Worm (Caenorhabditis elegans) whole organism, L4 larva: ENCODE results near the gene F57G12.2.

Experiments used
- F26F4.8 ChIP-seq: fragments of 200-800 bp; sonication (Bioruptor generic); conservative IDR thresholded peaks from 2 replicates; pipeline ENCODE4 v1.3.6; 2022; ENCODE audit warnings: missing genetic modification characterization, missing compliant biosample characterization
- F37D6.2 ChIP-seq: sonication (generic microtip); optimal IDR thresholded peaks from 2 replicates; lab custom pipeline; 2016; ENCODE audit warnings: mild to moderate bottlenecking, missing genetic modification characterization, missing compliant biosample characterization
- F49E8.2 ChIP-seq: sonication (generic microtip); optimal IDR thresholded peaks from 2 replicates; lab custom pipeline; 2016; ENCODE audit warnings: missing compliant biosample characterization, mild to moderate bottlenecking, missing genetic modification characterization, borderline replicate concordance
- T20F7.1 ChIP-seq: fragments of 200-800 bp; sonication (Bioruptor generic); optimal IDR thresholded peaks from 2 replicates; lab custom pipeline; 2018; ENCODE audit warnings: mild to moderate bottlenecking, missing genetic modification characterization, missing compliant biosample characterization
- Y105C5A.15 ChIP-seq: fragments of 200-800 bp; sonication (Bioruptor generic); IDR thresholded peaks from 2 replicates; pipeline ENCODE4 v1.3.6; 2022; ENCODE audit warnings: missing genetic modification characterization, missing compliant biosample characterization
- ZK546.5 ChIP-seq, 2 experiments: sonication (generic microtip); optimal IDR thresholded peaks; 2 replicates each; lab custom pipeline; 2017; ENCODE audit warnings: missing biosample characterization in 2 of 2, missing genetic modification characterization in 2 of 2
- aha-1 ChIP-seq: fragments of 150-350 bp; peaks from one replicate; lab custom pipeline; 2014; ENCODE audit warnings: missing biosample characterization, missing genetic modification characterization
- ceh-20 ChIP-seq: fragments of 200-800 bp; sonication (Bioruptor generic); IDR thresholded peaks from 2 replicates; pipeline ENCODE4 v1.3.6; 2022; ENCODE audit warnings: missing genetic modification reagents, missing genetic modification characterization, missing compliant biosample characterization
- ceh-32 ChIP-seq: sonication (generic microtip); optimal IDR thresholded peaks from 2 replicates; lab custom pipeline; 2016; ENCODE audit warnings: mild to moderate bottlenecking, missing genetic modification characterization, missing compliant biosample characterization; ENCODE audit not compliant: poor library complexity
- ctbp-1 ChIP-seq: fragments of 200-800 bp; sonication (Bioruptor generic); IDR thresholded peaks from 2 replicates; pipeline ENCODE4 v1.3.6; 2022; ENCODE audit warnings: missing genetic modification reagents, missing genetic modification characterization, missing compliant biosample characterization
- daf-16 ChIP-seq, 3 experiments: sonication (generic microtip); optimal IDR thresholded peaks; 2 replicates each; lab custom pipeline; 2016 to 2017; ENCODE audit warnings: missing genetic modification characterization in 3 of 3, missing genetic modification reagents in 3 of 3, mild to moderate bottlenecking in 2 of 3, missing compliant biosample characterization in 2 of 3, missing biosample characterization in 1 of 3, moderate library complexity in 1 of 3
- dmd-6 ChIP-seq: fragments of 200-800 bp; sonication (Bioruptor generic); IDR thresholded peaks from 2 replicates; pipeline ENCODE4 v1.3.6; 2022; ENCODE audit warnings: missing genetic modification reagents, missing genetic modification characterization, missing compliant biosample characterization
- dmd-9 ChIP-seq: fragments of 200-800 bp; sonication (Bioruptor generic); IDR thresholded peaks from 2 replicates; pipeline ENCODE4 v1.3.6; 2022; ENCODE audit warnings: missing genetic modification reagents, missing genetic modification characterization, missing compliant biosample characterization
- dve-1 ChIP-seq: sonication (generic microtip); optimal IDR thresholded peaks from 2 replicates; lab custom pipeline; 2017; ENCODE audit warnings: antibody characterized with exemption, mild to moderate bottlenecking, missing genetic modification characterization, missing compliant biosample characterization; ENCODE audit not compliant: insufficient read depth
- fkh-10 ChIP-seq: fragments of 150-350 bp; optimal IDR thresholded peaks from 2 replicates; lab custom pipeline; 2014; ENCODE audit warnings: missing biosample characterization, missing genetic modification reagents, missing genetic modification characterization
- hif-1 ChIP-seq, 2 experiments: sonication (generic microtip); optimal IDR thresholded peaks; 2 replicates each; lab custom pipeline; 2016 to 2017; ENCODE audit warnings: missing compliant biosample characterization in 2 of 2, missing genetic modification characterization in 2 of 2, missing genetic modification reagents in 2 of 2, missing genotype in 2 of 2, mild to moderate bottlenecking in 1 of 2
- hlh-11 ChIP-seq: fragments of 200-800 bp; sonication (Bioruptor generic); optimal IDR thresholded peaks from 2 replicates; lab custom pipeline; 2018; ENCODE audit warnings: mild to moderate bottlenecking, missing genetic modification characterization, missing compliant biosample characterization
- hlh-30 ChIP-seq: sonication (generic microtip); optimal IDR thresholded peaks from 2 replicates; lab custom pipeline; 2017; ENCODE audit warnings: antibody characterized with exemption, mild to moderate bottlenecking, missing genetic modification characterization, missing compliant biosample characterization; ENCODE audit not compliant: insufficient read depth
- hmg-1.1 ChIP-seq: fragments of 200-800 bp; sonication (Bioruptor generic); IDR thresholded peaks from 2 replicates; pipeline ENCODE4 v1.3.6; 2022; ENCODE audit warnings: missing genetic modification reagents, missing genetic modification characterization, missing compliant biosample characterization
- lin-1 ChIP-seq: fragments of 200-800 bp; sonication (Bioruptor generic); IDR thresholded peaks from 2 replicates; pipeline ENCODE4 v1.3.6; 2022; ENCODE audit warnings: missing genetic modification reagents, missing genetic modification characterization, missing compliant biosample characterization
- lin-38 ChIP-seq: fragments of 200-800 bp; sonication (Bioruptor generic); IDR thresholded peaks from 2 replicates; pipeline ENCODE4 v1.3.6; 2022; ENCODE audit warnings: missing genetic modification reagents, missing genetic modification characterization, missing compliant biosample characterization
- mxl-2 ChIP-seq: fragments of 200-800 bp; sonication (Bioruptor generic); conservative IDR thresholded peaks from 2 replicates; pipeline ENCODE4 v1.3.6; 2022; ENCODE audit warnings: missing genetic modification reagents, missing genetic modification characterization, missing compliant biosample characterization
- nhr-102 ChIP-seq: sonication (generic microtip); optimal IDR thresholded peaks from 2 replicates; lab custom pipeline; 2016; ENCODE audit warnings: mild to moderate bottlenecking, missing genetic modification characterization, moderate library complexity, missing compliant biosample characterization
- nhr-25 ChIP-seq: sonication (generic microtip); optimal IDR thresholded peaks from 2 replicates; lab custom pipeline; 2017; ENCODE audit warnings: missing genetic modification characterization, mild to moderate bottlenecking, missing compliant biosample characterization, antibody characterized with exemption, moderate library complexity, borderline replicate concordance; ENCODE audit not compliant: insufficient read depth
- nhr-28 ChIP-seq: fragments of 150-350 bp; optimal IDR thresholded peaks from 2 replicates; lab custom pipeline; 2014; ENCODE audit warnings: missing biosample characterization, missing genetic modification characterization
- nhr-41 ChIP-seq: fragments of 200-800 bp; sonication (Bioruptor generic); IDR thresholded peaks from 2 replicates; pipeline ENCODE4 v1.3.6; 2022; ENCODE audit warnings: missing genetic modification reagents, missing genetic modification characterization, missing compliant biosample characterization
- nhr-48 ChIP-seq: sonication (generic microtip); optimal IDR thresholded peaks from 2 replicates; lab custom pipeline; 2016; ENCODE audit warnings: mild to moderate bottlenecking, missing genetic modification characterization, missing compliant biosample characterization
- nhr-6 ChIP-seq: fragments of 150-350 bp; optimal IDR thresholded peaks from 2 replicates; lab custom pipeline; 2014; ENCODE audit warnings: missing biosample characterization, missing genetic modification characterization
- nhr-77 ChIP-seq: fragments of 150-350 bp; optimal IDR thresholded peaks from 2 replicates; lab custom pipeline; 2014; ENCODE audit warnings: missing biosample characterization, missing genetic modification characterization
- php-3 ChIP-seq: fragments of 200-800 bp; sonication (Bioruptor generic); IDR thresholded peaks from 2 replicates; pipeline ENCODE4 v1.3.6; 2022; ENCODE audit warnings: missing genetic modification reagents, missing genetic modification characterization, missing compliant biosample characterization
- pqm-1 ChIP-seq: sonication (generic microtip); optimal IDR thresholded peaks from 2 replicates; lab custom pipeline; 2017; ENCODE audit warnings: missing biosample characterization, missing genetic modification characterization
- sdz-12 ChIP-seq: fragments of 200-800 bp; sonication (Bioruptor generic); optimal IDR thresholded peaks from 2 replicates; lab custom pipeline; 2018; ENCODE audit warnings: mild to moderate bottlenecking, missing genetic modification characterization, missing compliant biosample characterization
- skn-1 ChIP-seq: fragments of 150-350 bp; optimal IDR thresholded peaks from 2 replicates; lab custom pipeline; 2014; ENCODE audit warnings: missing biosample characterization, missing genetic modification characterization
- snpc-4 ChIP-seq: fragments of 150-350 bp; optimal IDR thresholded peaks from 2 replicates; lab custom pipeline; 2014; ENCODE audit warnings: missing biosample characterization, missing genetic modification characterization
- tag-97 ChIP-seq: fragments of 200-800 bp; sonication (Bioruptor generic); IDR thresholded peaks from 2 replicates; pipeline ENCODE4 v1.3.6; 2022; ENCODE audit warnings: missing genetic modification characterization, missing compliant biosample characterization
- tra-1 ChIP-seq: fragments of 200-800 bp; sonication (Bioruptor generic); IDR thresholded peaks from 2 replicates; pipeline ENCODE4 v1.3.6; 2022; ENCODE audit warnings: missing genetic modification reagents, missing genetic modification characterization, missing compliant biosample characterization
- unc-62 ChIP-seq, 3 experiments: fragments of 150-350 bp in 1 of 3; sonication (generic microtip); optimal IDR thresholded peaks in 2 of 3; peaks in 1 of 3; 1 replicate in 1 of 3; 2 replicates in 2 of 3; lab custom pipeline; 2014 to 2017; ENCODE audit warnings: missing biosample characterization in 3 of 3, missing genetic modification characterization in 3 of 3, missing genetic modification reagents in 3 of 3, missing genotype in 1 of 3
- zfp-2 ChIP-seq: sonication (generic microtip); optimal IDR thresholded peaks from 2 replicates; lab custom pipeline; 2016; ENCODE audit warnings: mild to moderate bottlenecking, missing genetic modification characterization, missing compliant biosample characterization
- zip-2 ChIP-seq: fragments of 150-350 bp; optimal IDR thresholded peaks from 2 replicates; lab custom pipeline; 2014; ENCODE audit warnings: missing biosample characterization, missing genetic modification characterization

F57G12.2 gene

ce11 chrX:12198298-12198697, 38.4 kb upstream of the F57G12.2 start (continued):
- TF ChIP-seq F37D6.2 (no peak), tag-97 (GFP tag; lab: Robert Waterston, UW) (no peak), sdz-12 (GFP tag; lab: Kevin White, UChicago) (no peak), unc-62 (GFP tag; optimal IDR thresholded peaks at IDR 0.05 in 1 of 2; lab: Kevin White, UChicago) (peak in 1 of 2 experiments; percentile 58), unc-62 (tag; optimal IDR thresholded peaks at IDR 0.05; lab: Kevin White, UChicago) (no peak)

DNA sequence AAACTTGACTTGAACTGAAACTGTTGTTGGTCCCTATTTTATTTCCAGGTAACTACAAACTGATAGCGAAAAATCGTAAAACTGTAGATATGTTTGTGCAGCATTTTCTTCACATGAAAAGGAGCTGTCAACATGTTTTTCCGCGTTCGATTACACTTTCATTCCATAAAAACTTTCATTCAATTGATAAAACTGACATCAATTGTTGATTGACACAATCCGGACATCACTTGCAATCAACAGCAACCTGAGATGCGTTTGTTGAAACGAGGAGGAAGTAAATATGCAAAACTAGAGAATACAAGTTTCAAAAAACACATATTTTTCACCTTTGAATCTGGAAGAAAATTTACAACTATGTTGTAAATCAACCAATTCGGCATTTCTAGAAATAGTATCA, 37.5 kb upstream of the F57G12.2 start:
- peak; percentile 10 for TF ChIP-seq nhr-77 (tag; lab: Kevin White, UChicago)
- peak; percentile 60 for TF ChIP-seq nhr-28 (tag; lab: Kevin White, UChicago)
- TF ChIP-seq nhr-6 (tag; lab: Kevin White, UChicago): no peak
- TF ChIP-seq tra-1: peak; percentile 83; the same call in 1 of the 2 replicates
- peak in 1 of 2 experiments; percentile 56 for TF ChIP-seq daf-16 (GFP tag; optimal IDR thresholded peaks at IDR 0.05; lab: Kevin White, UChicago)
- peak; percentile 100 for TF ChIP-seq daf-16 (tag; optimal IDR thresholded peaks at IDR 0.05; lab: Kevin White, UChicago)
- no peak for TF ChIP-seq snpc-4
- TF ChIP-seq hif-1 (tag; optimal IDR thresholded peaks at IDR 0.05; lab: Kevin White, UChicago): peak in 1 of 2 experiments; percentile 13
- TF ChIP-seq dve-1 (tag; lab: Kevin White, UChicago): peak; percentile 82
- TF ChIP-seq php-3 (GFP tag; lab: Robert Waterston, UW): peak; percentile 92
- TF ChIP-seq ctbp-1: no peak
- TF ChIP-seq hlh-11 (tag; lab: Kevin White, UChicago): peak; percentile 61
- no peak for TF ChIP-seq F26F4.8
- TF ChIP-seq lin-38 (GFP tag; lab: Robert Waterston, UW): no peak
- peak; percentile 62; the same call in 1 of the 2 replicates for TF ChIP-seq mxl-2
- TF ChIP-seq skn-1 (tag; lab: Kevin White, UChicago): no peak
- peak in 1 of 2 experiments; percentile 38 for TF ChIP-seq unc-62 (GFP tag; optimal IDR thresholded peaks at IDR 0.05 in 1 of 2; lab: Kevin White, UChicago)
- no peak for TF ChIP-seq unc-62 (tag; optimal IDR thresholded peaks at IDR 0.05; lab: Kevin White, UChicago)
- TF ChIP-seq fkh-10: no peak
- TF ChIP-seq ceh-32 (tag; lab: Kevin White, UChicago): no peak
- peak; percentile 11 for TF ChIP-seq T20F7.1 (GFP tag; lab: Kevin White, UChicago)
- no peak for TF ChIP-seq Y105C5A.15 (GFP tag; lab: Robert Waterston, UW)
- TF ChIP-seq zfp-2 (tag; lab: Kevin White, UChicago): no peak
- no peak for TF ChIP-seq pqm-1
- TF ChIP-seq F49E8.2: no peak
- TF ChIP-seq dmd-6 (GFP tag; lab: Robert Waterston, UW): peak; percentile 98
- peak; percentile 61 for TF ChIP-seq nhr-48
- no peak for TF ChIP-seq ceh-20
- peak; percentile 45 for TF ChIP-seq nhr-102 (tag; lab: Kevin White, UChicago)

DNA sequence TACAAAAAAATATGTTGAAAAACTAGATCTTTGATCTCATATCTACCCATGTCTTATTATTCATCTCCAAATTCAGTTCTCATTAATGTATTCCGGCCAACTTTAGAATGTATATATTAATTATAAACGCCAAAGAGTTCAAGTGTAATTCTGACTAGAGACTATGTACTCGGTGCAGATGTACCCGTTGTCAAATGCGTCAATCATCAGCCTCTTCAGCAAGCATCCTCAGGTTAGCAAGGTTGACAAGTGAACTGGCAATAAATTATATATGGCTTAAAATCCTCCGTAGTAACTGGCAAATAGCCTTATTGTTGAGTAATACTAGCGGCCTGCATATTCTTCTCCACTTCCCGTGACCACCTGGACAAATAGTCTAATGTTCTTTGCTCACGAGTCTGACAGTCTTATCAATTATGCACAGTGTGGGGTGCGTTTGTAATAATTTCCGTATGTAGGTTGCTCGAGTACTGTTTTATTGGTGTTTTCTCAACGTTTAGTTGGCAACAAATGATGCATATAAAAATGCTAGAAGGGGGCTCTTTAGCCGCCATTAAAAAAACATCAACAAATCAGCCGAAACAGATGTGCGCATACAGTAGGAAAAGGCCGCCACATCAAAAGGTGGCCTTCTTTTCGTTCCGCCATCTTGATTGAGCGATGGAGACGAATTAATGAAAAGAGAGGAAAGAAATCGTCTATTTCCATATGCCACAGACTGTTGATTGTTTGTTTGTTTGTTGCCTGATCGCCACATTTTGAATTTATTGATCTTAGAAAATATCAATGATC, 28.6 kb upstream of the F57G12.2 start:
- TF ChIP-seq pqm-1: peak; percentile 30
- TF ChIP-seq daf-16 (GFP tag; optimal IDR thresholded peaks at IDR 0.05; lab: Kevin White, UChicago): no peak
- TF ChIP-seq daf-16 (tag; optimal IDR thresholded peaks at IDR 0.05; lab: Kevin White, UChicago): peak; percentile 52
- TF ChIP-seq hmg-1.1 (GFP tag; lab: Robert Waterston, UW): no peak
- TF ChIP-seq dmd-9 (GFP tag; lab: Robert Waterston, UW): no peak
- no peak for TF ChIP-seq F26F4.8
- peak; percentile 15 for TF ChIP-seq dve-1 (tag; lab: Kevin White, UChicago)
- peak; percentile 29; the same call in 1 of the 2 replicates for TF ChIP-seq dmd-6 (GFP tag; lab: Robert Waterston, UW)
- TF ChIP-seq aha-1 (tag; lab: Kevin White, UChicago): no peak
- peak; percentile 5 for TF ChIP-seq nhr-28 (tag; lab: Kevin White, UChicago)
- TF ChIP-seq hlh-30 (tag; lab: Kevin White, UChicago): peak; percentile 31
- no peak for TF ChIP-seq nhr-25 (tag; lab: Kevin White, UChicago)
- TF ChIP-seq unc-62 (GFP tag; optimal IDR thresholded peaks at IDR 0.05 in 1 of 2; lab: Kevin White, UChicago): peak in 1 of 2 experiments; percentile 58
- TF ChIP-seq unc-62 (tag; optimal IDR thresholded peaks at IDR 0.05; lab: Kevin White, UChicago): no peak
- TF ChIP-seq php-3 (GFP tag; lab: Robert Waterston, UW): peak; percentile 52; the same call in 1 of the 2 replicates
- TF ChIP-seq lin-1 (GFP tag; lab: Robert Waterston, UW): no peak
- TF ChIP-seq nhr-48: peak; percentile 93
- TF ChIP-seq ZK546.5 (tag; optimal IDR thresholded peaks at IDR 0.05; lab: Kevin White, UChicago): no peak
- TF ChIP-seq zip-2: no peak
- no peak for TF ChIP-seq nhr-41 (GFP tag; lab: Robert Waterston, UW)
- TF ChIP-seq hlh-11 (tag; lab: Kevin White, UChicago): peak; percentile 46
